Worm (Caenorhabditis elegans) whole organism, L1 larva: Measurements from ENCODE around the gene F11E6.8.
A peak's percentile ranks its signal among the peaks of the same experiment; 100 is the strongest.

ENCODE experiments used
- Y116A8C.19 ChIP-seq: sonication (generic microtip); optimal IDR thresholded peaks from 2 replicates; lab custom pipeline; 2016; ENCODE audit warnings: missing compliant biosample characterization, missing genetic modification characterization, borderline replicate concordance
- aly-2 ChIP-seq: fragments of 150-350 bp; optimal IDR thresholded peaks from 2 replicates; lab custom pipeline; 2014; ENCODE audit warnings: missing biosample characterization, missing genetic modification characterization
- efl-3 ChIP-seq: fragments of 200-800 bp; sonication (Bioruptor generic); optimal IDR thresholded peaks from 2 replicates; lab custom pipeline; 2018; ENCODE audit warnings: mild to moderate bottlenecking, missing genetic modification characterization, missing compliant biosample characterization
- jun-1 ChIP-seq: fragments of 150-350 bp; optimal IDR thresholded peaks from 2 replicates; lab custom pipeline; 2014; ENCODE audit warnings: missing biosample characterization, missing genetic modification reagents, missing genetic modification characterization
- lin-15B ChIP-seq: fragments of 150-350 bp; sonication (generic microtip); optimal IDR thresholded peaks from 3 replicates; lab custom pipeline; 2014; ENCODE audit warnings: missing biosample characterization, missing genetic modification characterization
- nhr-12 ChIP-seq: sonication (generic microtip); optimal IDR thresholded peaks from 2 replicates; lab custom pipeline; 2017; ENCODE audit warnings: missing biosample characterization, missing genetic modification characterization
- nhr-76 ChIP-seq: sonication (generic microtip); optimal IDR thresholded peaks from 2 replicates; lab custom pipeline; 2017; ENCODE audit warnings: missing biosample characterization, missing genetic modification characterization
- pax-3 ChIP-seq: fragments of 200-800 bp; sonication (Bioruptor generic); optimal IDR thresholded peaks from 2 replicates; lab custom pipeline; 2018; ENCODE audit warnings: mild to moderate bottlenecking, missing genetic modification characterization, moderate library complexity, missing compliant biosample characterization
- swsn-7 ChIP-seq: sonication (generic microtip); optimal IDR thresholded peaks from 2 replicates; lab custom pipeline; 2016; ENCODE audit warnings: missing genetic modification characterization, missing compliant biosample characterization
- vab-15 ChIP-seq: sonication (generic microtip); optimal IDR thresholded peaks from 2 replicates; lab custom pipeline; 2017; ENCODE audit warnings: missing genotype, mild to moderate bottlenecking, missing genetic modification characterization, missing compliant biosample characterization
- ztf-11 ChIP-seq, 2 experiments: sonication (generic microtip); optimal IDR thresholded peaks; 2 replicates each; lab custom pipeline; 2016 to 2017; ENCODE audit warnings: missing genetic modification characterization in 2 of 2, missing biosample characterization in 1 of 2, missing compliant biosample characterization in 1 of 2

- TF ChIP-seq nhr-12 (tag; lab: Kevin White, UChicago) (no peak), lin-15B (tag; lab: Kevin White, UChicago) (no peak), ztf-11 (tag; optimal IDR thresholded peaks at IDR 0.05; lab: Kevin White, UChicago) (no peak), jun-1 (tag; lab: Kevin White, UChicago) (no peak), Y116A8C.19 (tag; lab: Kevin White, UChicago) (no peak), pax-3 (no peak), efl-3 (no peak), vab-15 (tag; lab: Kevin White, UChicago) (no peak), swsn-7 (tag; lab: Kevin White, UChicago) (no peak), nhr-76 (tag; lab: Kevin White, UChicago) (no peak), aly-2 (peak; percentile 17)
Measured at ce11 chrIV:17470096-17470602, 19.8 kb upstream of the F11E6.8 start, which contains the start of gene F11E6.4.
